Worm (Caenorhabditis elegans): ENCODE measurements around the gene dhhc-9.

ce11 chrX:2432459-2432858, 30.6 kb upstream of the dhhc-9 start:
- TF ChIP-seq skn-1 (tag; optimal IDR thresholded peaks at IDR 0.05) (no peak), nhr-6 (tag; optimal IDR thresholded peaks at IDR 0.05) (peak; percentile 47), nhr-25 (tag; optimal IDR thresholded peaks at IDR 0.05; ENCODE audit: borderline replicate concordance, insufficient read depth) (no peak), dpl-1 (GFP tag; optimal IDR thresholded peaks at IDR 0.05) (peak; percentile 15), unc-62 (GFP tag; optimal IDR thresholded peaks at IDR 0.05 in 1 of 2) (no peak), unc-62 (tag; optimal IDR thresholded peaks at IDR 0.05) (no peak), nhr-11 (tag; optimal IDR thresholded peaks at IDR 0.05) (peak; percentile 1), lin-39 (tag; optimal IDR thresholded peaks at IDR 0.05) (no peak), arid-1 (GFP tag; conservative IDR thresholded peaks at IDR 0.05) (0 out of 2 replicates have a peak, but pooled peaks have one; percentile 50), nhr-76 (tag; optimal IDR thresholded peaks at IDR 0.05) (no peak), nhr-41 (GFP tag; IDR thresholded peaks at IDR 0.05) (no peak), dve-1 (tag; optimal IDR thresholded peaks at IDR 0.05; ENCODE audit: insufficient read depth) (peak; percentile 84), nhr-237 (tag; optimal IDR thresholded peaks at IDR 0.05) (no peak)
